Fruit fly (Drosophila melanogaster) whole organism, embryonic: ENCODE measurements around the gene CG12519.
A peak's percentile ranks its signal among the peaks of the same experiment; 100 is the strongest.

ENCODE experiments used
- Asciz ChIP-seq: fragments of 200-800 bp; sonication (Bioruptor generic); optimal IDR thresholded peaks from 2 replicates; lab custom pipeline; 2017; ENCODE audit warnings: missing biosample characterization, mild to moderate bottlenecking, missing genetic modification characterization, missing genetic modification reagents
- Atf3 ChIP-seq: fragments of 200-800 bp; sonication (Bioruptor generic); optimal IDR thresholded peaks from 3 replicates; lab custom pipeline; 2016; ENCODE audit warnings: missing biosample characterization, missing genetic modification characterization
- Atf6 ChIP-seq: fragments of 200-800 bp; sonication (Bioruptor generic); IDR thresholded peaks from 2 replicates; pipeline ENCODE4 v1.3.6; 2022; ENCODE audit warnings: missing biosample characterization, missing genetic modification characterization
- Awh ChIP-seq: fragments of 200-800 bp; sonication (Bioruptor generic); IDR thresholded peaks from 2 replicates; pipeline ENCODE4, ENCODE4 v1.3.6; 2022; ENCODE audit warnings: missing biosample characterization, missing genetic modification characterization
- B-H2 ChIP-seq: fragments of 200-800 bp; sonication (Bioruptor generic); optimal IDR thresholded peaks from 2 replicates; lab custom pipeline; 2018; ENCODE audit warnings: missing biosample characterization, mild to moderate bottlenecking, missing genetic modification characterization
- Bdp1 ChIP-seq: fragments of 200-800 bp; sonication (Bioruptor generic); optimal IDR thresholded peaks from 3 replicates; lab custom pipeline; 2016; ENCODE audit warnings: missing biosample characterization, missing genetic modification characterization
- CG11398 ChIP-seq: fragments of 200-800 bp; sonication (Bioruptor generic); optimal IDR thresholded peaks from 2 replicates; lab custom pipeline; 2016; ENCODE audit warnings: missing biosample characterization, missing genetic modification characterization
- CG12744 ChIP-seq: fragments of 200-800 bp; sonication (Bioruptor generic); optimal IDR thresholded peaks from 2 replicates; lab custom pipeline; 2016; ENCODE audit warnings: missing biosample characterization, missing genetic modification characterization
- CG15011 ChIP-seq: fragments of 200-800 bp; sonication (Bioruptor generic); optimal IDR thresholded peaks from 3 replicates; lab custom pipeline; 2018; ENCODE audit warnings: missing biosample characterization, mild to moderate bottlenecking, missing genetic modification characterization
- CG17328 ChIP-seq: fragments of 200-800 bp; sonication (Bioruptor generic); IDR thresholded peaks from 2 replicates; pipeline ENCODE4 v1.3.6; 2022; ENCODE audit warnings: missing biosample characterization, missing genetic modification characterization
- CG17829 ChIP-seq: fragments of 200-800 bp; optimal IDR thresholded peaks from 2 replicates; lab custom pipeline; 2019; ENCODE audit warnings: missing biosample characterization, mild to moderate bottlenecking, missing genetic modification characterization, moderate library complexity
- CG30431 ChIP-seq: fragments of 200-800 bp; sonication (Bioruptor generic); optimal IDR thresholded peaks from 2 replicates; lab custom pipeline; 2017; ENCODE audit warnings: missing biosample characterization, missing genetic modification characterization
- CG31365 ChIP-seq: fragments of 200-800 bp; sonication (Bioruptor generic); optimal IDR thresholded peaks from 2 replicates; lab custom pipeline; 2018; ENCODE audit warnings: missing biosample characterization, mild to moderate bottlenecking, missing genetic modification characterization
- CG31441 ChIP-seq: fragments of 200-800 bp; sonication (Bioruptor generic); IDR thresholded peaks from 2 replicates; pipeline ENCODE4 v1.3.6; 2022; ENCODE audit warnings: missing biosample characterization, missing genetic modification characterization
- CG4328 ChIP-seq: fragments of 200-800 bp; sonication (Bioruptor generic); optimal IDR thresholded peaks from 3 replicates; lab custom pipeline; 2017; ENCODE audit warnings: missing biosample characterization, missing genetic modification reagents, missing genetic modification characterization
- CG43689 ChIP-seq: fragments of 200-800 bp; sonication (Bioruptor generic); IDR thresholded peaks from 2 replicates; pipeline ENCODE4 v1.3.6; 2022; ENCODE audit warnings: missing biosample characterization, missing genetic modification characterization
- CG6683 ChIP-seq: fragments of 200-800 bp; sonication (Bioruptor generic); optimal IDR thresholded peaks from 2 replicates; lab custom pipeline; 2017; ENCODE audit warnings: missing biosample characterization, mild to moderate bottlenecking, missing genetic modification characterization, missing genetic modification reagents
- CG9817 ChIP-seq: fragments of 200-800 bp; sonication (Bioruptor generic); optimal IDR thresholded peaks from 2 replicates; lab custom pipeline; 2018; ENCODE audit warnings: missing biosample characterization, mild to moderate bottlenecking, missing genetic modification characterization, moderate library complexity
- CHES-1-like ChIP-seq: fragments of 200-800 bp; sonication (Bioruptor generic); optimal IDR thresholded peaks from 2 replicates; lab custom pipeline; 2016; ENCODE audit warnings: missing biosample characterization, missing genetic modification characterization
- CTCF ChIP-seq: fragments of 200-800 bp; sonication (Bioruptor generic); optimal IDR thresholded peaks from 2 replicates; lab custom pipeline; 2017; ENCODE audit warnings: missing biosample characterization, mild to moderate bottlenecking, missing genetic modification characterization, moderate library complexity
- D19A ChIP-seq: fragments of 200-800 bp; optimal IDR thresholded peaks from 3 replicates; lab custom pipeline; 2019; ENCODE audit warnings: missing biosample characterization, mild to moderate bottlenecking, missing genetic modification characterization, moderate library complexity
- Dp ChIP-seq: fragments of 200-800 bp; sonication (Bioruptor generic); optimal IDR thresholded peaks from 2 replicates; lab custom pipeline; 2018; ENCODE audit warnings: missing biosample characterization, mild to moderate bottlenecking, missing genetic modification characterization, moderate library complexity
- Fer1 ChIP-seq: fragments of 200-800 bp; sonication (Bioruptor generic); optimal IDR thresholded peaks from 2 replicates; lab custom pipeline; 2017; ENCODE audit warnings: missing biosample characterization, mild to moderate bottlenecking, missing genetic modification characterization
- H2.0 ChIP-seq: fragments of 200-800 bp; sonication (Bioruptor generic); IDR thresholded peaks from 2 replicates; pipeline ENCODE4 v1.3.6; 2022; ENCODE audit warnings: missing biosample characterization, missing genetic modification characterization
- Hr51 ChIP-seq, 2 experiments: fragments of 200-800 bp; sonication (Bioruptor generic); optimal IDR thresholded peaks; 2 replicates in 1 of 2; 3 replicates in 1 of 2; lab custom pipeline; 2016 to 2018; ENCODE audit warnings: missing biosample characterization in 2 of 2, missing genetic modification characterization in 2 of 2, mild to moderate bottlenecking in 1 of 2, moderate library complexity in 1 of 2
- NfI ChIP-seq: fragments of 200-800 bp; sonication (Bioruptor generic); optimal IDR thresholded peaks from 3 replicates; lab custom pipeline; 2018; ENCODE audit warnings: missing biosample characterization, mild to moderate bottlenecking, missing genetic modification characterization, moderate library complexity
- Usf ChIP-seq: fragments of 200-800 bp; sonication (Bioruptor generic); optimal IDR thresholded peaks from 2 replicates; lab custom pipeline; 2017; ENCODE audit warnings: missing genotype, missing biosample characterization, missing genetic modification characterization
- ab ChIP-seq: fragments of 200-800 bp; sonication (Bioruptor generic); optimal IDR thresholded peaks from 2 replicates; lab custom pipeline; 2016; ENCODE audit warnings: missing biosample characterization, missing genetic modification characterization
- abd-A ChIP-seq: fragments of 200-800 bp; sonication (Bioruptor generic); optimal IDR thresholded peaks from 3 replicates; lab custom pipeline; 2019; ENCODE audit warnings: missing biosample characterization, mild to moderate bottlenecking, missing genetic modification characterization, moderate library complexity
- aop ChIP-seq: fragments of 200-800 bp; sonication (Bioruptor generic); IDR thresholded peaks from 2 replicates; pipeline ENCODE4 v1.3.6; 2022; ENCODE audit warnings: missing biosample characterization, missing genetic modification characterization
- ara ChIP-seq: fragments of 200-800 bp; sonication (Bioruptor generic); IDR thresholded peaks from 2 replicates; pipeline ENCODE4 v1.3.6; 2022; ENCODE audit warnings: missing biosample characterization, missing genetic modification characterization
- ato ChIP-seq: fragments of 200-800 bp; sonication (Bioruptor generic); IDR thresholded peaks from 2 replicates; pipeline ENCODE4 v1.3.6; 2022; ENCODE audit warnings: missing biosample characterization, missing genetic modification characterization; ENCODE audit not compliant: partially characterized antibody
- bbx ChIP-seq: fragments of 200-800 bp; sonication (Bioruptor generic); IDR thresholded peaks from 2 replicates; pipeline ENCODE4 v1.3.6; 2022; ENCODE audit warnings: missing biosample characterization, missing genetic modification characterization; ENCODE audit not compliant: partially characterized antibody
- croc ChIP-seq: fragments of 200-800 bp; sonication (Bioruptor generic); conservative IDR thresholded peaks from 3 replicates; pipeline ENCODE4 v1.3.6; 2022; ENCODE audit warnings: missing biosample characterization, missing genetic modification characterization
- dmrt99B ChIP-seq: fragments of 200-800 bp; sonication (Bioruptor generic); optimal IDR thresholded peaks from 2 replicates; lab custom pipeline; 2018; ENCODE audit warnings: missing biosample characterization, mild to moderate bottlenecking, missing genetic modification characterization, moderate library complexity
- emc ChIP-seq: fragments of 200-800 bp; sonication (Bioruptor generic); optimal IDR thresholded peaks from 2 replicates; lab custom pipeline; 2016; ENCODE audit warnings: missing biosample characterization, missing genetic modification characterization
- gcm2 ChIP-seq: fragments of 200-800 bp; sonication (Bioruptor generic); optimal IDR thresholded peaks from 2 replicates; lab custom pipeline; 2016; ENCODE audit warnings: missing biosample characterization, missing genetic modification characterization
- inv ChIP-seq: fragments of 200-800 bp; sonication (Bioruptor generic); IDR thresholded peaks from 2 replicates; pipeline ENCODE4 v1.3.6; 2022; ENCODE audit warnings: missing biosample characterization, missing genetic modification characterization; ENCODE audit not compliant: partially characterized antibody
- kay ChIP-seq: fragments of 200-800 bp; sonication (Bioruptor generic); optimal IDR thresholded peaks from 2 replicates; lab custom pipeline; 2016; ENCODE audit warnings: missing biosample characterization, missing genetic modification characterization
- kni ChIP-seq: fragments of 200-800 bp; sonication (Bioruptor generic); optimal IDR thresholded peaks from 3 replicates; lab custom pipeline; 2017; ENCODE audit warnings: mild to moderate bottlenecking, missing biosample characterization, missing genetic modification reagents, missing genetic modification characterization
- lab ChIP-seq: fragments of 200-800 bp; sonication (Bioruptor generic); optimal IDR thresholded peaks from 3 replicates; lab custom pipeline; 2017; ENCODE audit warnings: missing biosample characterization, missing genetic modification characterization, mild to moderate bottlenecking, moderate library complexity, missing genetic modification reagents
- lola ChIP-seq, 3 experiments: fragments of >200 bp in 2 of 3; fragments of 200-800 bp in 1 of 3; sonication (Bioruptor generic) in 1 of 3; optimal IDR thresholded peaks; 2 replicates each; lab custom pipeline; 2017 to 2019; ENCODE audit warnings: missing biosample characterization in 3 of 3, missing genetic modification characterization in 3 of 3, mild to moderate bottlenecking in 1 of 3, moderate library complexity in 1 of 3
- maf-S ChIP-seq: fragments of 200-800 bp; sonication (Bioruptor generic); optimal IDR thresholded peaks from 2 replicates; lab custom pipeline; 2016; ENCODE audit warnings: missing biosample characterization, missing genetic modification characterization
- mirr ChIP-seq: fragments of 200-800 bp; sonication (Bioruptor generic); optimal IDR thresholded peaks from 3 replicates; lab custom pipeline; 2018; ENCODE audit warnings: missing biosample characterization, mild to moderate bottlenecking, missing genetic modification characterization
- p53 ChIP-seq: fragments of 200-800 bp; sonication (Bioruptor generic); optimal IDR thresholded peaks from 2 replicates; lab custom pipeline; 2016; ENCODE audit warnings: missing biosample characterization, missing genetic modification characterization
- salm ChIP-seq: fragments of 200-800 bp; sonication (Bioruptor generic); optimal IDR thresholded peaks from 2 replicates; lab custom pipeline; 2018; ENCODE audit warnings: missing biosample characterization, mild to moderate bottlenecking, missing genetic modification characterization
- sens ChIP-seq: fragments of 200-800 bp; sonication (Bioruptor generic); peaks from one replicate; lab custom pipeline; 2016; ENCODE audit warnings: missing biosample characterization, missing genetic modification characterization
- sim ChIP-seq: fragments of 200-800 bp; sonication (Bioruptor generic); IDR thresholded peaks from 2 replicates; pipeline ENCODE4 v1.3.6; 2022; ENCODE audit warnings: missing biosample characterization, missing genetic modification characterization
- sug ChIP-seq: fragments of 200-800 bp; optimal IDR thresholded peaks from 2 replicates; lab custom pipeline; 2019; ENCODE audit warnings: missing biosample characterization, mild to moderate bottlenecking, missing genetic modification characterization, moderate library complexity
- tap ChIP-seq: fragments of 200-800 bp; optimal IDR thresholded peaks from 3 replicates; lab custom pipeline; 2019; ENCODE audit warnings: missing biosample characterization, mild to moderate bottlenecking, missing genetic modification characterization, moderate library complexity
- yki ChIP-seq: fragments of >200 bp; optimal IDR thresholded peaks from 3 replicates; lab custom pipeline; 2018
- zfh2 ChIP-seq: fragments of 200-800 bp; sonication (Bioruptor generic); optimal IDR thresholded peaks from 2 replicates; lab custom pipeline; 2016; ENCODE audit warnings: missing biosample characterization, missing genetic modification characterization

CG12519 gene

dm6 chr3L:19495991-19496588 lies 23.8 kb downstream of the CG12519 start (continued):
- TF ChIP-seq sug (peak; percentile 65), CG9817 (no peak), lola (GFP tag; optimal IDR thresholded peaks at IDR 0.05; lab: Kevin White, UChicago) (no peak), Fer1 (GFP tag; lab: Kevin White, UChicago) (peak; percentile 36), Asciz (no peak), CG4328 (GFP tag; lab: Kevin White, UChicago) (no peak), CG30431 (no peak), kni (GFP tag; lab: Kevin White, UChicago) (no peak), CG17829 (tag; lab: Kevin White, UChicago) (no peak), Dp (GFP tag; lab: Kevin White, UChicago) (no peak), CG11398 (GFP tag; lab: Kevin White, UChicago) (no peak), NfI (GFP tag; lab: Kevin White, UChicago) (no peak), bbx (GFP tag; lab: Robert Waterston, UW) (no peak), lab (peak; percentile 21), croc (GFP tag; lab: Robert Waterston, UW) (no peak), salm (tag; lab: Kevin White, UChicago) (no peak), CHES-1-like (no peak), abd-A (tag; lab: Kevin White, UChicago) (no peak), ara (GFP tag; lab: Robert Waterston, UW) (no peak), inv (no peak), H2.0 (GFP tag; lab: Robert Waterston, UW) (no peak), aop (no peak), mirr (peak; percentile 24), CG31441 (GFP tag; lab: Robert Waterston, UW) (no peak), zfh2 (GFP tag; lab: Kevin White, UChicago) (no peak), CG6683 (GFP tag; lab: Kevin White, UChicago) (no peak), CG15011 (GFP tag; lab: Kevin White, UChicago) (no peak), maf-S (GFP tag; lab: Kevin White, UChicago) (no peak), Hr51 (GFP tag; optimal IDR thresholded peaks at IDR 0.05; lab: Kevin White, UChicago) (no peak), CG12744 (no peak), sim (GFP tag; lab: Robert Waterston, UW) (no peak), emc (GFP tag; lab: Kevin White, UChicago) (no peak), B-H2 (GFP tag; lab: Kevin White, UChicago) (no peak), CG17328 (no peak), sens (GFP tag; lab: Kevin White, UChicago) (peak; percentile 30), kay (GFP tag; lab: Kevin White, UChicago) (no peak), CG43689 (GFP tag; lab: Robert Waterston, UW) (no peak), yki (no peak), Bdp1 (no peak), p53 (GFP tag; lab: Kevin White, UChicago) (no peak), CG31365 (tag; lab: Kevin White, UChicago) (peak; percentile 0), Usf (no peak), Atf6 (GFP tag; lab: Robert Waterston, UW) (no peak), D19A (tag; lab: Kevin White, UChicago) (no peak), ab (GFP tag; lab: Kevin White, UChicago) (no peak), dmrt99B (peak; percentile 1), CTCF (no peak), tap (tag; lab: Kevin White, UChicago) (no peak), Awh (GFP tag; lab: Robert Waterston, UW) (no peak), Atf3 (GFP tag; lab: Kevin White, UChicago) (no peak), ato (GFP tag; lab: Robert Waterston, UW) (no peak), gcm2 (GFP tag; lab: Kevin White, UChicago) (no peak)
